Worm (Caenorhabditis elegans) whole organism, L4/young adult: ENCODE data around the gene W04G3.13.

ENCODE experiments used
- W03F9.2 ChIP-seq: fragments of 150-350 bp; optimal IDR thresholded peaks from 2 replicates; lab custom pipeline; 2014; ENCODE audit warnings: missing biosample characterization, missing genetic modification characterization
- dao-5 ChIP-seq: sonication (generic microtip); optimal IDR thresholded peaks from 2 replicates; lab custom pipeline; 2016; ENCODE audit warnings: missing genotype, missing genetic modification characterization, moderate library complexity, missing compliant biosample characterization
- him-1 ChIP-seq: sonication (generic microtip); optimal IDR thresholded peaks from 2 replicates; lab custom pipeline; 2016; ENCODE audit warnings: missing genotype, missing genetic modification reagents, missing genetic modification characterization, missing compliant biosample characterization

Gene W04G3.13

ce11 chrX:11031047-11031695, 48.4 kb downstream of the W04G3.13 start:
- TF ChIP-seq him-1 (tag; lab: Kevin White, UChicago) (peak; percentile 97), W03F9.2 (tag; lab: Kevin White, UChicago) (peak; percentile 54), dao-5 (tag; lab: Kevin White, UChicago) (peak; percentile 1)
